Worm (Caenorhabditis elegans) whole organism, midembryonic: ENCODE results near the gene K10D11.7.

Experiments
- cog-1 ChIP-seq: sonication (generic microtip); optimal IDR thresholded peaks from 2 replicates; lab custom pipeline; 2016; ENCODE audit warnings: missing genetic modification characterization, missing compliant biosample characterization
- flt-1 ChIP-seq: fragments of 200-800 bp; sonication (Bioruptor generic); IDR thresholded peaks from 2 replicates; pipeline ENCODE4 v1.3.6; 2022; ENCODE audit warnings: missing genetic modification characterization, missing compliant biosample characterization
- ref-1 ChIP-seq: fragments of 200-800 bp; sonication (Bioruptor generic); conservative IDR thresholded peaks from 2 replicates; pipeline ENCODE4 v1.3.6; 2022; ENCODE audit warnings: missing genetic modification reagents, missing genetic modification characterization, missing compliant biosample characterization
- ztf-23 ChIP-seq: fragments of 200-800 bp; sonication (Bioruptor generic); IDR thresholded peaks from 2 replicates; pipeline ENCODE4 v1.3.6; 2022; ENCODE audit warnings: missing genetic modification reagents, missing genetic modification characterization, missing compliant biosample characterization
- ztf-29 ChIP-seq: fragments of 200-800 bp; sonication (Bioruptor generic); IDR thresholded peaks from 2 replicates; pipeline ENCODE4 v1.3.6; 2022; ENCODE audit warnings: missing genetic modification reagents, missing genetic modification characterization, missing compliant biosample characterization

- TF ChIP-seq ztf-29 (no peak), cog-1 (tag; lab: Kevin White, UChicago) (no peak), flt-1 (GFP tag; lab: Robert Waterston, UW) (no peak), ref-1 (no peak), ztf-23 (GFP tag; lab: Robert Waterston, UW) (no peak)
These were observed 31.1 kb downstream of the K10D11.7 start for ce11 chrIV:12964648-12965047.
